Fruit fly (Drosophila melanogaster) S2 (cell line): ENCODE data around the gene Unc-115a.

Experiments used
- CG8478 ChIP-seq: fragments of >200 bp; optimal IDR thresholded peaks from 2 replicates; lab custom pipeline; 2018
- CTCF ChIP-seq, 2 experiments: fragments of >200 bp; optimal IDR thresholded peaks; 2 replicates each; lab custom pipeline; 2018

DNA sequence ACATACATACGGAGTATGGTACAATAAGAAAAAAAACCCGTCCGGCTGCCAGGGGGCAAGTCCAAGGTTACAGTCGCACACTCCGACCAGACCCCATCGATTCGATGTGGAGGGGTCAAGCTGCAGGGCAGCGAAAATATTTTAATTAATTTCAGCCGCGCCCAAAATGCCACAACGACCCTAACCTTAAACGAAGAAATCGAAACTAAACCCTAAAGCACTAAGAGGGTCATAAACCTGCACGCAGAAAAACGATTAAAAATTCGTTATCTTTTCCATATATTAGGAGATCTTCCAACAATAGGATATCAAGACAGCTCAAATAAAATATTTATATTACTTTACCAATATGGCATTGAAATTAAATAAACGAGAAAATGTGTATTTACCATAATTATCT is 3.3 kb downstream of the Unc-115a start:
- TF ChIP-seq CTCF (optimal IDR thresholded peaks at IDR 0.05; lab: Kevin White, UChicago) = no peak
- TF ChIP-seq CG8478 (lab: Kevin White, UChicago) = no peak
